Worm (Caenorhabditis elegans) whole organism, mixed stage, embryonic: Measurements from ENCODE around the gene kvs-1.

Source experiments
- ces-1 ChIP-seq: fragments of 150-350 bp; optimal IDR thresholded peaks from 2 replicates; lab custom pipeline; 2014; ENCODE audit warnings: missing biosample characterization, missing genetic modification reagents, missing genetic modification characterization
- elt-1 ChIP-seq: sonication (generic microtip); optimal IDR thresholded peaks from 2 replicates; lab custom pipeline; 2017; ENCODE audit warnings: missing genetic modification characterization, mild to moderate bottlenecking, missing compliant biosample characterization, antibody characterized with exemption, moderate library complexity, borderline replicate concordance; ENCODE audit not compliant: insufficient read depth
- elt-3 ChIP-seq: fragments of 150-350 bp; optimal IDR thresholded peaks from 2 replicates; lab custom pipeline; 2014; ENCODE audit warnings: missing biosample characterization, missing genetic modification characterization
- lin-13 ChIP-seq: fragments of 150-350 bp; optimal IDR thresholded peaks from 2 replicates; lab custom pipeline; 2014; ENCODE audit warnings: missing biosample characterization, missing genetic modification characterization
- mep-1 ChIP-seq: fragments of 150-350 bp; optimal IDR thresholded peaks from 2 replicates; lab custom pipeline; 2017; ENCODE audit warnings: missing biosample characterization, missing genetic modification reagents, missing genetic modification characterization, inconsistent platforms
- nhr-2 ChIP-seq: fragments of 150-350 bp; optimal IDR thresholded peaks from 2 replicates; lab custom pipeline; 2014; ENCODE audit warnings: missing biosample characterization, missing genetic modification characterization
- nhr-237 ChIP-seq: fragments of 150-350 bp; optimal IDR thresholded peaks from 2 replicates; lab custom pipeline; 2014; ENCODE audit warnings: missing biosample characterization, missing genetic modification characterization
- snpc-4 ChIP-seq: fragments of 150-350 bp; optimal IDR thresholded peaks from 2 replicates; lab custom pipeline; 2014; ENCODE audit warnings: missing biosample characterization, missing genetic modification characterization
- sptf-1 ChIP-seq: sonication (generic microtip); optimal IDR thresholded peaks from 2 replicates; lab custom pipeline; 2017; ENCODE audit warnings: mild to moderate bottlenecking, missing genetic modification characterization, moderate library complexity, missing compliant biosample characterization
- unc-39 ChIP-seq: fragments of 150-350 bp; optimal IDR thresholded peaks from 2 replicates; lab custom pipeline; 2014; ENCODE audit warnings: missing biosample characterization, missing genetic modification characterization
- unc-62 ChIP-seq: fragments of 150-350 bp; optimal IDR thresholded peaks from 2 replicates; lab custom pipeline; 2014; ENCODE audit warnings: missing biosample characterization, missing genetic modification reagents, missing genetic modification characterization
- zip-8 ChIP-seq: fragments of 150-350 bp; optimal IDR thresholded peaks from 2 replicates; lab custom pipeline; 2014; ENCODE audit warnings: missing biosample characterization, missing genetic modification characterization

DNA sequence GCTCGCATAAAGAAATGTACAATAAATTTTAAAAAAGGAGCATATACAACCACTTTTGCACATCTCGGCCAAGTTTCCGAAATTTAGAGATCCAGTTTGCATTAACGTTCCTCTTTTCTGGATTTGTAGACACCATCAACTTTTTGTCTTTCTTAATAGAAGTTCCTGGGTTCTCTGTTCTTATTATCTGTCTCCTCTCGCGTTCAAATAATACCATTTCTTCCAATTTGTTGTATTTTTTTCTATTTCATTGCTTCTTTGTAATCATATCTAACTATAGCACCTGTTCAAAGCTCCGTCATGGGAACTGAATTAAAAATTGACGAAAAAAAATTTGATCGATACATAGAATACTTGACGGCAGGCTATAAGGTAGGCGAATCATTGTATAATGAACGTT, 32.4 kb upstream of the kvs-1 start, which contains the start of gene K09F5.1:
- TF ChIP-seq elt-3 (no peak), mep-1 (tag; lab: Kevin White, UChicago) (no peak), lin-13 (tag; lab: Kevin White, UChicago) (no peak), sptf-1 (tag; lab: Kevin White, UChicago) (no peak), ces-1 (GFP tag; lab: Kevin White, UChicago) (no peak), elt-1 (no peak), zip-8 (tag; lab: Kevin White, UChicago) (no peak), snpc-4 (tag; lab: Kevin White, UChicago) (no peak), nhr-237 (no peak), nhr-2 (tag; lab: Kevin White, UChicago) (no peak), unc-62 (GFP tag; lab: Kevin White, UChicago) (no peak), unc-39 (no peak)
